Fruit fly (Drosophila melanogaster): Measurements from ENCODE around the gene CG13727.

The CG13727 gene

DNA sequence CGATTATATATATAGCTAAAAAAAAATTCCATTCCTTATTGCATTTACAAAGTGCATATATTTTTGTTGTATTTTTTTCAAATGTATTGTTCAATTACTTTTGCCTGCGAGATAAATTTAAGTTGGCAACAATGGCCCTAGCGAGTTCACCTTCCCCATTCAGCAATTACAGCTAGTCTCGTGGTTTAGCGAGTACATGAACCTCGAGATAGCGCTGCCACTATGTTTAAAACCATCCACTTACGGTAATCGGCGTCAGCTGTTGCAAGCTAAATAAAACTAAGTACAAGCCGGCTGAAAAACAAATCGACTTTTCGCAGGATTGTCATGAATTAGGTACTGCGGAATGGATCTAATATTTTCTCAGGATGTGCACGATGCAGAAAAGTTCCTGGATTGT, 11.7 kb upstream of the CG13727 start:
- no peak for TF ChIP-seq CG17801 (GFP tag; optimal IDR thresholded peaks at IDR 0.05; ENCODE audit: partially characterized antibody)

dm6 chr3L:17351522-17351921, 10.4 kb upstream of the CG13727 start, which contains the start of gene CG7692:
Gene CG7692 (plus strand): TSS chr3L:17351822.
- no peak for TF ChIP-seq CG17801 (GFP tag; optimal IDR thresholded peaks at IDR 0.05; ENCODE audit: partially characterized antibody)

dm6 chr3L:17349604-17350003, 8.5 kb upstream of the CG13727 start, which contains the start of gene Mip:
Gene Mip (minus strand): TSS chr3L:17349666.
- no peak for TF ChIP-seq CG17801 (GFP tag; optimal IDR thresholded peaks at IDR 0.05; ENCODE audit: partially characterized antibody)

DNA sequence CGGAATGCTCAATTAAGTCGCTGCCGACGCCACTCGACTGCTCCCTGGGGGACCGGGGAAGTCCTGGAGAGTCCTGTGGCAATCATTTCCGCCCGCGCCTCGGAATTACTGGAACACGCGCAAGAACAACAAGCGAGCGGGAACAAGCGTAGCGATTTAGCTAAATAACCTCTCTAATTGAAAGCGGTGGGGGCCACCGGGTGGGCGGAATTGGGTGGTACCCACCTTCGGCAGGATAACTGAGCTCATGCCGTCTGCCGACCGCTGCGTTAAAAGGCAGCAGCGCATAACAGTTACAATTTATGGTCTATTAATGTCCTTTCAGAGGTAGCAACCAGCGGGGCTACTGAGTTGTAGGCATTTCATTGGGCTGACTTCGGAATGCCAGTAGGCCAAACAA, 5.3 kb upstream of the CG13727 start:
- no peak for TF ChIP-seq CG17801 (GFP tag; optimal IDR thresholded peaks at IDR 0.05; ENCODE audit: partially characterized antibody)

DNA sequence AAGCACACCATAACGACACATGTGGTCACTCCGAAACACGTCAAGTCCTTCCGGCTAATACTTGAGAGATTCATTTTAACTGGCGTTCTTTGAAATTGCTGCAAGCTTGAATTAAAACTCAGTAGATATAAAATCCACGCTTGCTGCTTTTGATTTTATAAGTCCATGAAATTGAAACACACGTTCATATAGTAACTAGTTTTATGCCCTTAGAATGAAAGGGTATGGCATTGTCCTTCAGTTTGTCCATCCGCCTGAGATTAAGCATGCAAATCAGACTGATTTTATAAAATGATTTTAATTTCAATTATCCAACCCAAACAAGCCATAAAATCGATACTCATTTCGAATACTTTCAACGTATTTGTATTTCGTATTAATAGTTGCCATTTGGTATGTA, 3.5 kb upstream of the CG13727 start, which contains the start of gene brv2:
brv2 (minus strand) TSS at position 101 of the 400 bp plus-strand sequence.
- no peak for TF ChIP-seq CG17801 (GFP tag; optimal IDR thresholded peaks at IDR 0.05; ENCODE audit: partially characterized antibody)

dm6 chr3L:17339756-17340155, 1.4 kb downstream of the CG13727 start:
- no peak for TF ChIP-seq CG17801 (GFP tag; optimal IDR thresholded peaks at IDR 0.05; ENCODE audit: partially characterized antibody)

DNA sequence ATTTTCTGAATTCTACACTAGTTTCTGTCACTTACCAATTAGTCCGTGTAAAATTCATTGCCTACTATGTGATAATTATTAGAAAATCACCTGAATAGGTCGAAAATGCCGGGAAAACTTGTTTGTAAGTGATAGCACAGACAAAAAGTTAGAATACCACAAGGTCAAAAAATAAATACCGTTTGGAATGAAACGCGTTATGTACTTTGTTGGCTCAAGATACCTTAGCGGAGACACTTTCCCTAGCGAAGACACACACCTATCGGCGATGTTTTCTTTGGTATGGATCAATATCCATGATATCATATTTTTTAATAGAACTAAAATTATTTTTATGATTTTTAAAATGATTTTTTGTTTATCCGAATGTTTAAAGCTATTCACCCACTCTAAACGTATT, 2.0 kb downstream of the CG13727 start, which contains the start of gene CG6479:
CG6479 (minus strand) TSS at position 141 of the 400 bp plus-strand sequence.
- no peak for TF ChIP-seq CG17801 (GFP tag; optimal IDR thresholded peaks at IDR 0.05; ENCODE audit: partially characterized antibody)

DNA sequence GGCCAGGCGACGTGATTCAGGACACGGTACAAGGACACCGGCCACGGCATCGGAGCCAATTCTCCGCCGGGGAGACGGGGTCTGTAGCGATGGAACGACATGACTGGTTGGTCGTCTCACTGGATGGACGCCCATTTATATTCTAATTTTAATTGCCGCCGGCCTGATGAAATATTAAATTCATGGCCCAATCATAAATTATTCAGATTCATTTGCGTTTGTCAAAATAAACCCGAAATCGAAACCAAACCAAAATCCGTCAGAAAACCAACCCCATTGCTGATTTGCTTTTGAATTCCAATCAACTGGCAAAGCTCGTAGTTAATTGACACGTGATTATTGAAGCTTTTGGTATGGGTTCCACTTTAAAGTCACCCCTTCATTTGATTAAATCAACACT, 12.0 kb downstream of the CG13727 start, which contains the start of gene Or74a:
Or74a (minus strand) TSS at position 101 of the 400 bp plus-strand sequence.
- TF ChIP-seq CG17801 (GFP tag; optimal IDR thresholded peaks at IDR 0.05; ENCODE audit: partially characterized antibody) = no peak

DNA sequence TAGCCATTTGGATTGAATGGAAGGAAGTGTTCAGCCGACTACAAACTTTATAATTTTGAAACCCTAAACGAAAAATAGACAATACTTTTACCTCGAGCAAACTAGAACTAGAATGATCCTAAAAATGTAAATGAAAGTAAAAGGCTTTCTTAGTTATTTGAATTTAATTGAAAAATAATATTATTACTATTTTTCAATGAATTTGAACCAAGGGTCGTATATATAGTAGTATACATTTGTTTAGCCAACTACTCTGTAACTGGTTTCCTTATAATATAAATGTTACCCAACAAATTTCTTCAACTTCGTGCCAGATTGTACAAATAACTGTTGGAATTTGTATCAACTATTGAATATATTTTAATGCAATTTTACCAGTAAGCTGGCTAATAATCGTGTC, 15.7 kb downstream of the CG13727 start, which contains the start of gene CG13725:
CG13725 (minus strand) TSS at position 101 of the 400 bp plus-strand sequence.
- no peak for TF ChIP-seq CG17801 (GFP tag; optimal IDR thresholded peaks at IDR 0.05; ENCODE audit: partially characterized antibody)

DNA sequence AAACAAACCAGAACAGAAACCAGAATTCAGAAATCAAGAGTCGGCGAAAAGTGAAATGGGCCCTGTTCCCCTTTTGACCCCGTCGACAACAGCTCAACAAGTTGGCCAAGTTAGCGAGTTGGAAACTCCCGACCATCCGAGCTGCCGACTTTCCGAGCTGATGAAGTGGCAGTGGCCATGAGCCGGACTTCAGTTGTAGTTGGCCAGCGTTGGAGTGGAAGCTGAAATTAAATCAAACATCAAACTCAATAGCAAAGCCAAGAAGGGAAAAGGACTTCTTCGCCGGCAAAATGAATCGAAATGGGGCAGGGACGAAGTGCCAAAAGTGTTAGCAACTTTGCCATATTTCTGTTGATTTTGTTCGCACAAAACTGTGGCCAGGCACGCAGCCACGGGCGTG, 18.6 kb downstream of the CG13727 start, which contains the start of gene CG13724:
CG13724 (plus strand) TSS at position 301 of the 400 bp plus-strand sequence.
- TF ChIP-seq CG17801 (GFP tag; optimal IDR thresholded peaks at IDR 0.05; ENCODE audit: partially characterized antibody) = no peak

DNA sequence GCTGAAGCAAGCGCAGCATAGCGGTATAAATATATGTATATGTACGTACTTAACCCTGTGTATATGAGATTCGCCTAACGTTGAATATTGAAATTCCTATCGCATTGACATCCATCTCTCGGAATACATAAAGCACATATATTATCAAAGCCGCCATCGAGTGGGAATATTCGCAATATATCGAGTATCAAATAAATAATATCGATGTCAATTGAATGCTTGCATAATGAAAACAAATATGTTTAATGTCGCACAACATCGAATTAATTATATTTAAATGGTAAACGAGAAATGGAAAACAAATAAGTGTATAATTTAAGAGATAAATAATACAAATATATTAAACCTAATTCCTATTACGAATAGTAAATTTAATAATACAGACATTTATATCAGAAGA, 20.4 kb downstream of the CG13727 start, which contains the start of gene ND-24L:
ND-24L (minus strand) TSS at position 101 of the 400 bp plus-strand sequence.
- TF ChIP-seq CG17801 (GFP tag; optimal IDR thresholded peaks at IDR 0.05; ENCODE audit: partially characterized antibody) = no peak

DNA sequence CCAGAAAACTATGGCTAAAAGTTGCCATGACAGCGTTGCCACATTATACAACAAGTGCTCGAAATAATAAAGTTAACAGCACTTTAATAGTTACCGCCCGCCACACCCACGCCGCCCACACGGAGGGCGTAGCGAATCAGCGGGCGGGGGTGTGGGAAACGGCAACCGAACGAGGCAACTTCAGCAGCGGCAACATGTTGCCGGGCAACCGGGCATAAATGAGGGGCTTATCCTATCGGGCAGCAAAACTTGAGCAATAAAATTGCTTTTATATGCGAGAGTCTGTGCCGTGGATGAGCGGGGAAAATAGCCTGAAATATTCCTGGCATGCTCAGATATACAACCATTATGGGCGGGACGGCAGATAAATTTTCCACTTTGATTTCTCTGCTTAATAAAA, 24.9 kb downstream of the CG13727 start:
- no peak for TF ChIP-seq CG17801 (GFP tag; optimal IDR thresholded peaks at IDR 0.05; ENCODE audit: partially characterized antibody)

DNA sequence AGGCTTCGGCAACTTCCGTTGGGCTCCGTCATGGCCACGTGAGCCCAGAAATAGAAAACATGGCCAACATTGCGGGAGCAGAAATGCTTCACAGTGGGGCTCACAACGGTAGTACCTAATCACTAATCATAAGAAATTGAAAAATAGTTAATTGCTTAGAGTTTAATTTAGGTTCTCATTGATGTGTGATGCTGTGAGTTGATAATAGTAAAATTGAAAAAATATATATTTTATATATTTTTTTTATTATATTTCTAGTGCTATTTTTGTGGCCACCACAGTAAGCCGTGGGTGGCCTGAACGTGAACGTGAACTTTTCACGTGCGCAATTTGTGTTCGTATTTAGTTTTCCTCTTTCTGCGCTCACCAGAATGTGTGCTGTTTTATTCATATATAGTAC, 30.6 kb downstream of the CG13727 start:
- no peak for TF ChIP-seq CG17801 (GFP tag; optimal IDR thresholded peaks at IDR 0.05; ENCODE audit: partially characterized antibody)

DNA sequence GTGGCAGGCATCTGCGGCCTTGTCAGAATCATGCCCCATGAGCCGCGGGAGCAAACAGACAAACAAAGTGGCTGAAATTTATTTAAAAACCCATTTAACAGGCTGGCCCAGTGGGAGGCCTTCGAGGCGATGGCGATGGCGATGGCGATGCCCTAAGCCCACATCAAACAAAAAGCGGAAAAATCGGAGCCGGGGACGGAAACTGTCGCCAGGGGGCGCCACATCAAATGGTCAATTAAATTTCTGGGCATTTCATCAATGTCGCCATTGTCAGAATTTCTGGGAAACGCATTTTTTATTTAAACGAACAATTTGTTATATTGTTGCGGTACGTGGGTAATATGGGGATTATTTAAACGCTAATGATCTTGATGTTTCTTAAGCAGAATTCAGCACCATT, 48.9 kb downstream of the CG13727 start:
- no peak for TF ChIP-seq CG17801 (GFP tag; optimal IDR thresholded peaks at IDR 0.05; ENCODE audit: partially characterized antibody)

Data from ovary, adult (tissue).